Fruit fly (Drosophila melanogaster) Kc167 (cell line): ENCODE results near the gene CG15528.

Experiments
- Myc ChIP-seq: fragments of >200 bp; optimal IDR thresholded peaks from 2 replicates; lab custom pipeline; 2017; ENCODE audit warnings: missing external identifiers
- Sin3A ChIP-seq: fragments of >200 bp; optimal IDR thresholded peaks from 2 replicates; lab custom pipeline; 2018; ENCODE audit warnings: missing external identifiers
- h ChIP-seq: fragments of >200 bp; optimal IDR thresholded peaks from 3 replicates; lab custom pipeline; 2018; ENCODE audit warnings: missing external identifiers
- insv ChIP-seq: fragments of >200 bp; optimal IDR thresholded peaks from 3 replicates; lab custom pipeline; 2018; ENCODE audit warnings: missing external identifiers
- psq ChIP-seq: fragments of >200 bp; optimal IDR thresholded peaks from 2 replicates; lab custom pipeline; 2017; ENCODE audit warnings: missing external identifiers
- ttk ChIP-seq: sonication (Bioruptor generic); optimal IDR thresholded peaks from 2 replicates; lab custom pipeline; 2017; ENCODE audit warnings: missing external identifiers

DNA sequence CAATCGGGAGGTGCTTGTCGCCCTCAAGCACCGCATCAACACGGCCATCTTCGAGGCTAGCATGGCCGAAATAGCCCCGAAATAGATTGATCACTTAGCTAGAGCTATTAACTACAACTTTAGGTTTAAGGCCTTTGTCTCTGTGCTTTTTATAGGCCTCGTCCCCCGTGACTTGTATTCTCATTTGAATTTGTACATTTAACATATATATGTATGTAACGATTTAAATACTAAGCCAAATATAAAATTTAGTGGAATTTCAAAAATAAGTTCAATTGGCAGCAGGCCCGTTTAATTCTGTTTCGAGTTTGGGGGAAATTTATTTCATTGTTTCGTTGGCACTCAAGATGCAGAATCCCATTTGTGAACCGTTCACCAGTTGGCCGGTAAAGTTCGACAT lies 52.4 kb downstream of the CG15528 start, which contains the start of gene CG34298:
- TF ChIP-seq h (lab: Kevin White, UChicago) (no peak), Sin3A (lab: Kevin White, UChicago) (no peak), psq (lab: Kevin White, UChicago) (no peak), Myc (lab: Kevin White, UChicago) (no peak), insv (lab: Kevin White, UChicago) (no peak), ttk (lab: Kevin White, UChicago) (no peak)
